Worm (Caenorhabditis elegans) whole organism, young adult: ENCODE data around the gene K07C5.9.

Source experiments
- B0261.1 ChIP-seq: sonication (generic microtip); optimal IDR thresholded peaks from 2 replicates; lab custom pipeline; 2016; ENCODE audit warnings: mild to moderate bottlenecking, missing genetic modification characterization, moderate library complexity, missing compliant biosample characterization
- D2030.7 ChIP-seq: fragments of 200-800 bp; sonication (Bioruptor generic); IDR thresholded peaks from 2 replicates; pipeline ENCODE4 v1.3.6; 2022; ENCODE audit warnings: missing genetic modification reagents, missing genetic modification characterization, missing compliant biosample characterization
- F10E7.11 ChIP-seq: sonication (generic microtip); optimal IDR thresholded peaks from 2 replicates; lab custom pipeline; 2017; ENCODE audit warnings: mild to moderate bottlenecking, missing genetic modification characterization, moderate library complexity, missing compliant biosample characterization
- F22D6.2 ChIP-seq: sonication (generic microtip); optimal IDR thresholded peaks from 2 replicates; lab custom pipeline; 2016; ENCODE audit warnings: mild to moderate bottlenecking, missing genetic modification characterization, missing compliant biosample characterization
- F39B2.1 ChIP-seq: fragments of 200-800 bp; sonication (Bioruptor generic); IDR thresholded peaks from 2 replicates; pipeline ENCODE4 v1.3.6; 2022; ENCODE audit warnings: missing genetic modification reagents, missing genetic modification characterization, missing compliant biosample characterization
- F57C9.4 ChIP-seq: sonication (generic microtip); optimal IDR thresholded peaks from 2 replicates; lab custom pipeline; 2017; ENCODE audit warnings: mild to moderate bottlenecking, missing genetic modification characterization, missing compliant biosample characterization
- K12H6.12 ChIP-seq: fragments of 200-800 bp; sonication (Bioruptor generic); optimal IDR thresholded peaks from 2 replicates; lab custom pipeline; 2018; ENCODE audit warnings: mild to moderate bottlenecking, missing genetic modification characterization, missing compliant biosample characterization
- Y53F4B.3 ChIP-seq: fragments of 200-800 bp; sonication (Bioruptor generic); IDR thresholded peaks from 2 replicates; pipeline ENCODE4 v1.3.6; 2022; ENCODE audit warnings: missing genetic modification reagents, missing genetic modification characterization, missing compliant biosample characterization
- Y53G8AR.9 ChIP-seq: fragments of 200-800 bp; sonication (Bioruptor generic); conservative IDR thresholded peaks from 2 replicates; pipeline ENCODE4 v1.3.6; 2022; ENCODE audit warnings: missing genetic modification reagents, missing genetic modification characterization, missing compliant biosample characterization
- Y79H2A.3 ChIP-seq: fragments of 200-800 bp; sonication (Bioruptor generic); conservative IDR thresholded peaks from 2 replicates; pipeline ENCODE4 v1.3.6; 2022; ENCODE audit warnings: missing genetic modification reagents, missing genetic modification characterization, missing compliant biosample characterization
- ZK185.1 ChIP-seq: sonication (generic microtip); optimal IDR thresholded peaks from 2 replicates; lab custom pipeline; 2016; ENCODE audit warnings: mild to moderate bottlenecking, missing genetic modification characterization, missing compliant biosample characterization; ENCODE audit not compliant: poor library complexity, severe bottlenecking
- akir-1 ChIP-seq: fragments of 200-800 bp; sonication (Bioruptor generic); optimal IDR thresholded peaks from 2 replicates; lab custom pipeline; 2018; ENCODE audit warnings: mild to moderate bottlenecking, missing genetic modification characterization, moderate library complexity, missing compliant biosample characterization
- ama-1 ChIP-seq, 3 experiments: fragments of 150-350 bp in 1 of 3; sonication (generic microtip) in 2 of 3; optimal IDR thresholded peaks; 2 replicates each; lab custom pipeline; 2014 to 2018; ENCODE audit warnings: missing biosample characterization in 2 of 3, missing genetic modification characterization in 2 of 3, missing genetic modification reagents in 2 of 3
- ceh-58 ChIP-seq: fragments of 200-800 bp; sonication (Bioruptor generic); IDR thresholded peaks from 2 replicates; pipeline ENCODE4 v1.3.6; 2022; ENCODE audit warnings: missing genetic modification characterization, missing compliant biosample characterization
- ceh-79 ChIP-seq: sonication (generic microtip); optimal IDR thresholded peaks from 2 replicates; lab custom pipeline; 2017; ENCODE audit warnings: mild to moderate bottlenecking, missing genetic modification characterization, missing compliant biosample characterization
- die-1 ChIP-seq: sonication (generic microtip); optimal IDR thresholded peaks from 2 replicates; lab custom pipeline; 2016; ENCODE audit warnings: missing genotype, mild to moderate bottlenecking, missing genetic modification characterization, missing compliant biosample characterization
- efl-1 ChIP-seq: fragments of 150-350 bp; optimal IDR thresholded peaks from 2 replicates; lab custom pipeline; 2014; ENCODE audit warnings: missing biosample characterization, missing genetic modification reagents, missing genetic modification characterization
- egl-18 ChIP-seq: fragments of 200-800 bp; sonication (Bioruptor generic); IDR thresholded peaks from 2 replicates; pipeline ENCODE4 v1.3.6; 2022; ENCODE audit warnings: missing genetic modification reagents, missing genetic modification characterization, missing compliant biosample characterization
- egl-44 ChIP-seq: fragments of 200-800 bp; sonication (Bioruptor generic); IDR thresholded peaks from 2 replicates; pipeline ENCODE4 v1.3.6; 2022; ENCODE audit warnings: missing genetic modification reagents, missing genetic modification characterization, missing compliant biosample characterization
- ekl-4 ChIP-seq: fragments of 200-800 bp; sonication (Bioruptor generic); IDR thresholded peaks from 2 replicates; pipeline ENCODE4 v1.3.6; 2022; ENCODE audit warnings: missing genetic modification reagents, missing genetic modification characterization, missing compliant biosample characterization
- gei-17 ChIP-seq: fragments of 200-800 bp; sonication (Bioruptor generic); optimal IDR thresholded peaks from 2 replicates; lab custom pipeline; 2018; ENCODE audit warnings: mild to moderate bottlenecking, missing genetic modification characterization, missing compliant biosample characterization
- hlh-12 ChIP-seq: sonication (generic microtip); optimal IDR thresholded peaks from 2 replicates; lab custom pipeline; 2016; ENCODE audit warnings: missing genetic modification characterization, missing compliant biosample characterization
- hlh-26 ChIP-seq: fragments of 200-800 bp; sonication (Bioruptor generic); conservative IDR thresholded peaks from 2 replicates; pipeline ENCODE4 v1.3.6; 2022; ENCODE audit warnings: missing genetic modification reagents, missing genetic modification characterization, missing compliant biosample characterization
- hmg-20 ChIP-seq: fragments of 200-800 bp; sonication (Bioruptor generic); IDR thresholded peaks from 2 replicates; pipeline ENCODE4 v1.3.6; 2022; ENCODE audit warnings: missing genetic modification reagents, missing genetic modification characterization, missing compliant biosample characterization
- hsf-1 ChIP-seq: fragments of 200-800 bp; sonication (Bioruptor generic); IDR thresholded peaks from 2 replicates; pipeline ENCODE4 v1.3.6; 2022; ENCODE audit warnings: missing genetic modification reagents, missing genetic modification characterization, missing compliant biosample characterization
- lag-1 ChIP-seq: fragments of 200-800 bp; sonication (Bioruptor generic); IDR thresholded peaks from 2 replicates; pipeline ENCODE4 v1.3.6; 2022; ENCODE audit warnings: missing genetic modification reagents, missing genetic modification characterization, missing compliant biosample characterization
- lin-35 ChIP-seq, 3 experiments: fragments of 150-350 bp in 2 of 3; sonication (generic microtip) in 1 of 3; optimal IDR thresholded peaks; 2 replicates each; lab custom pipeline; 2014 to 2018; ENCODE audit warnings: missing biosample characterization in 3 of 3, missing genetic modification characterization in 3 of 3, missing genetic modification reagents in 3 of 3
- lin-40 ChIP-seq: sonication (generic microtip); optimal IDR thresholded peaks from 2 replicates; lab custom pipeline; 2016; ENCODE audit warnings: missing genetic modification characterization, mild to moderate bottlenecking, missing compliant biosample characterization, missing genotype, missing genetic modification reagents
- mel-28 ChIP-seq: sonication (generic microtip); optimal IDR thresholded peaks from 2 replicates; lab custom pipeline; 2016; ENCODE audit warnings: borderline replicate concordance, mild to moderate bottlenecking, missing genetic modification characterization, missing compliant biosample characterization
- mes-4 ChIP-seq: sonication (generic microtip); optimal IDR thresholded peaks from 2 replicates; lab custom pipeline; 2016; ENCODE audit warnings: missing genotype, missing genetic modification characterization, missing compliant biosample characterization
- mxl-1 ChIP-seq: sonication (generic microtip); optimal IDR thresholded peaks from 2 replicates; lab custom pipeline; 2016; ENCODE audit warnings: missing genetic modification characterization, missing compliant biosample characterization
- nfya-1 ChIP-seq: sonication (generic microtip); optimal IDR thresholded peaks from 2 replicates; lab custom pipeline; 2017; ENCODE audit warnings: antibody characterized with exemption, missing compliant biosample characterization, missing genetic modification characterization, borderline replicate concordance; ENCODE audit not compliant: insufficient read depth
- nfya-2 ChIP-seq: fragments of 200-800 bp; sonication (Bioruptor generic); IDR thresholded peaks from 2 replicates; pipeline ENCODE4 v1.3.6; 2022; ENCODE audit warnings: missing genetic modification reagents, missing genetic modification characterization, missing compliant biosample characterization
- nfyb-1 ChIP-seq: fragments of 200-800 bp; sonication (Bioruptor generic); IDR thresholded peaks from 2 replicates; pipeline ENCODE4 v1.3.6; 2022; ENCODE audit warnings: missing genetic modification reagents, missing genetic modification characterization, missing compliant biosample characterization
- nhr-120 ChIP-seq: fragments of 200-800 bp; sonication (Bioruptor generic); IDR thresholded peaks from 2 replicates; pipeline ENCODE4 v1.3.6; 2022; ENCODE audit warnings: missing genetic modification characterization, missing compliant biosample characterization
- nhr-179 ChIP-seq: sonication (generic microtip); optimal IDR thresholded peaks from 2 replicates; lab custom pipeline; 2016; ENCODE audit warnings: mild to moderate bottlenecking, missing genetic modification characterization, missing compliant biosample characterization
- nhr-27 ChIP-seq: fragments of 200-800 bp; sonication (Bioruptor generic); optimal IDR thresholded peaks from 2 replicates; lab custom pipeline; 2018; ENCODE audit warnings: mild to moderate bottlenecking, missing genetic modification characterization, moderate library complexity, missing compliant biosample characterization
- nhr-80 ChIP-seq: sonication (generic microtip); optimal IDR thresholded peaks from 2 replicates; lab custom pipeline; 2016; ENCODE audit warnings: missing genetic modification characterization, missing compliant biosample characterization
- nhr-90 ChIP-seq: sonication (generic microtip); optimal IDR thresholded peaks from 2 replicates; lab custom pipeline; 2016; ENCODE audit warnings: missing genotype, mild to moderate bottlenecking, missing genetic modification characterization, missing compliant biosample characterization
- pbrm-1 ChIP-seq: fragments of 200-800 bp; sonication (Bioruptor generic); IDR thresholded peaks from 2 replicates; pipeline ENCODE4 v1.3.6; 2022; ENCODE audit warnings: missing genetic modification reagents, missing genetic modification characterization, missing compliant biosample characterization
- sdz-38 ChIP-seq: sonication (generic microtip); optimal IDR thresholded peaks from 2 replicates; lab custom pipeline; 2016; ENCODE audit warnings: missing genotype, missing genetic modification characterization, missing compliant biosample characterization
- snpc-1.1 ChIP-seq: sonication (generic microtip); optimal IDR thresholded peaks from 2 replicates; lab custom pipeline; 2017; ENCODE audit warnings: missing genetic modification characterization, mild to moderate bottlenecking, missing compliant biosample characterization, antibody characterized with exemption, moderate library complexity, missing genotype, missing genetic modification reagents; ENCODE audit not compliant: insufficient read depth
- somi-1 ChIP-seq: fragments of 200-800 bp; sonication (Bioruptor generic); optimal IDR thresholded peaks from 2 replicates; lab custom pipeline; 2018; ENCODE audit warnings: mild to moderate bottlenecking, missing genetic modification characterization, missing compliant biosample characterization
- sptf-2 ChIP-seq: fragments of 200-800 bp; sonication (Bioruptor generic); optimal IDR thresholded peaks from 2 replicates; lab custom pipeline; 2018; ENCODE audit warnings: mild to moderate bottlenecking, missing genetic modification characterization, missing compliant biosample characterization
- tbx-9 ChIP-seq: sonication (generic microtip); optimal IDR thresholded peaks from 2 replicates; lab custom pipeline; 2016; ENCODE audit warnings: borderline replicate concordance, missing genetic modification characterization, inconsistent platforms, missing compliant biosample characterization
- unc-62 ChIP-seq: fragments of 150-350 bp; optimal IDR thresholded peaks from 2 replicates; lab custom pipeline; 2014; ENCODE audit warnings: missing biosample characterization, missing genetic modification reagents, missing genetic modification characterization
- zim-3 ChIP-seq: sonication (generic microtip); optimal IDR thresholded peaks from 2 replicates; lab custom pipeline; 2017; ENCODE audit warnings: mild to moderate bottlenecking, missing genetic modification characterization, moderate library complexity, missing compliant biosample characterization
- ztf-22 ChIP-seq: fragments of 200-800 bp; sonication (Bioruptor generic); optimal IDR thresholded peaks from 2 replicates; lab custom pipeline; 2018; ENCODE audit warnings: mild to moderate bottlenecking, missing genetic modification characterization, moderate library complexity, missing compliant biosample characterization
- ztf-6 ChIP-seq: fragments of 200-800 bp; sonication (Bioruptor generic); IDR thresholded peaks from 2 replicates; pipeline ENCODE4 v1.3.6; 2022; ENCODE audit warnings: missing genetic modification reagents, missing genetic modification characterization, missing compliant biosample characterization

K07C5.9 gene

DNA sequence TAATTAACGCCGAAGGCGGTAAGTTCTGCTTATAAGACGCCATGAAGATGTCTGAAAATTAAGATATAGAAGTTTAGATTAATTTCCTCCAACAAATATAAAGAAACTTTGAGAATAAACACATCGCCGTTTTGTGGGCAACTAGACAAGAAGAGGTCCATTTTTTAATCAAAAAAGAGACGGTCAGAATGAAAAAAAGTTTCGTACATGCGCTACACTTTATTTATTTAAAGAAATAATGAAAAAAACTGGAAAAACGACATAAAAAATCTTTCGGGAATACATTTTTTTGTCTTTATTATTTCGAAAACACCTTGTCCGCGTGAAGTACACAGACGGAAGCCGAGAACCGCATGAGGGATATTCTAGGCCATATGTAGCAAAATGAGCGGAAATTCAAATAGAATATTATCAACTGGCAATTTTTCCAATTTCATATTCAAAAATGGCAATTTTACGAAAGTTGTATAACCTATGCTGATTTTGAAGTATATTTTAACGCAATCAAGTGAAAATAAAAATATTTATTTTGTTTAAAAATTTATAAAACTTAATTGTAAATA, 5.9 kb upstream of the K07C5.9 start, which contains the start of gene sluh-7 (continued):
- TF ChIP-seq tbx-9 (no peak), egl-44 (GFP tag; lab: Robert Waterston, UW) (no peak), nhr-80 (tag; lab: Kevin White, UChicago) (no peak), F39B2.1 (no peak), hmg-20 (GFP tag; lab: Robert Waterston, UW) (no peak), mes-4 (tag; lab: Kevin White, UChicago) (no peak), somi-1 (GFP tag; lab: Kevin White, UChicago) (no peak), nhr-120 (GFP tag; lab: Robert Waterston, UW) (no peak), pbrm-1 (GFP tag; lab: Robert Waterston, UW) (peak; percentile 35; the same call in 1 of the 2 replicates), efl-1 (peak; percentile 62), sptf-2 (GFP tag; lab: Kevin White, UChicago) (no peak), zim-3 (tag; lab: Kevin White, UChicago) (no peak), sdz-38 (tag; lab: Kevin White, UChicago) (no peak), snpc-1.1 (no peak), ztf-6 (no peak), akir-1 (GFP tag; lab: Kevin White, UChicago) (no peak), ztf-22 (GFP tag; lab: Kevin White, UChicago) (no peak), lin-40 (tag; lab: Kevin White, UChicago) (peak; percentile 73), ceh-79 (tag; lab: Kevin White, UChicago) (no peak), nhr-90 (tag; lab: Kevin White, UChicago) (no peak), ceh-58 (GFP tag; lab: Robert Waterston, UW) (no peak), Y79H2A.3 (GFP tag; lab: Robert Waterston, UW) (no peak), mxl-1 (tag; lab: Kevin White, UChicago) (no peak), mel-28 (tag; lab: Kevin White, UChicago) (no peak), lin-35 (GFP tag; optimal IDR thresholded peaks at IDR 0.05; lab: Kevin White, UChicago) (peak in 1 of 3 experiments; percentile 83), hsf-1 (GFP tag; lab: Robert Waterston, UW) (no peak), D2030.7 (GFP tag; lab: Robert Waterston, UW) (peak; percentile 15; the same call in 1 of the 2 replicates), ZK185.1 (tag; lab: Kevin White, UChicago) (peak; percentile 92), F57C9.4 (no peak), unc-62 (GFP tag; lab: Kevin White, UChicago) (no peak), nhr-179 (tag; lab: Kevin White, UChicago) (no peak), Y53G8AR.9 (GFP tag; lab: Robert Waterston, UW) (no peak), F10E7.11 (tag; lab: Kevin White, UChicago) (no peak), gei-17 (GFP tag; lab: Kevin White, UChicago) (no peak), hlh-26 (no peak), nfya-1 (tag; lab: Kevin White, UChicago) (no peak), nfya-2 (GFP tag; lab: Robert Waterston, UW) (no peak), ekl-4 (GFP tag; lab: Robert Waterston, UW) (peak; percentile 34; the same call in 1 of the 2 replicates), lag-1 (no peak), nfyb-1 (GFP tag; lab: Robert Waterston, UW) (no peak), F22D6.2 (peak; percentile 59), hlh-12 (tag; lab: Kevin White, UChicago) (no peak), nhr-27 (tag; lab: Kevin White, UChicago) (no peak), Y53F4B.3 (no peak), B0261.1 (no peak), ama-1 (optimal IDR thresholded peaks at IDR 0.05; lab: Kevin White, UChicago) (no peak), ama-1 (GFP tag; optimal IDR thresholded peaks at IDR 0.05; lab: Kevin White, UChicago) (no peak), die-1 (tag; lab: Kevin White, UChicago) (no peak), K12H6.12 (tag; lab: Kevin White, UChicago) (peak; percentile 35), egl-18 (GFP tag; lab: Robert Waterston, UW) (no peak)
